Worm (Caenorhabditis elegans): Measurements from ENCODE around the gene lin-8.

The lin-8 gene

ce11 chrII:3048378-3048777, 8.2 kb upstream of the lin-8 start, which contains the start of gene sri-28:
Gene sri-28, plus strand, starts transcription at chrII:3048678.
- TF ChIP-seq nhr-28 (tag; optimal IDR thresholded peaks at IDR 0.05) (no peak), unc-39 (tag; optimal IDR thresholded peaks at IDR 0.05) (no peak), snpc-4 (tag; optimal IDR thresholded peaks at IDR 0.05) (no peak), fkh-2 (tag; optimal IDR thresholded peaks at IDR 0.05) (no peak), ama-1 (optimal IDR thresholded peaks at IDR 0.05) (no peak), hmg-11 (tag; optimal IDR thresholded peaks at IDR 0.05) (no peak), skn-1 (tag; optimal IDR thresholded peaks at IDR 0.05) (no peak), mml-1 (tag; optimal IDR thresholded peaks at IDR 0.05) (no peak), ceh-82 (tag; optimal IDR thresholded peaks at IDR 0.05) (no peak)

DNA sequence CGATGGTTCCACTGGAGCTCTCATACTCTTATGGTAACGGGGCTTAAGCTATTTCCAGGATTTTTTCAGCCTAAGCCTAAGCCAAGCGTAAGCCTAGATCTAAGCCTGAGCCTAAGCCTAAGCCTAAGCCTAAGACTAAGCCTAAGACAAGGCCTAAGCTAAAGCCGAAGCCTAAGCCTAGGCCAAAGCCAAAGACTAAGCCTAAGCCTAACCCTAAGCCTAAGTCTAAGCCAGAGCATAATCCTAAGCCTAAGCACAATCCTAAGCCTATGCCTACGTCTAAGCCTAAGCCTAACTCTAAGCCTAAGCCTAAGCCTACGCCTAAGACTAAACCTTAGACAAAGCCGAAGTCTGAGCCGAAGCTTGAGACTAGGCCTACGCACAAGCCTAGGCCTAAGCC, 7.6 kb upstream of the lin-8 start:
- TF ChIP-seq ama-1 (optimal IDR thresholded peaks at IDR 0.05) (no peak), tbx-2 (tag; optimal IDR thresholded peaks at IDR 0.05) (no peak), ztf-4 (tag; optimal IDR thresholded peaks at IDR 0.05) (no peak), snpc-4 (tag; optimal IDR thresholded peaks at IDR 0.05) (no peak), fos-1 (tag; optimal IDR thresholded peaks at IDR 0.05) (no peak), skn-1 (tag; optimal IDR thresholded peaks at IDR 0.05) (no peak), lin-39 (tag; optimal IDR thresholded peaks at IDR 0.05) (no peak), elt-3 (tag; optimal IDR thresholded peaks at IDR 0.05) (no peak), nfya-1 (tag; optimal IDR thresholded peaks at IDR 0.05; ENCODE audit: insufficient read depth) (no peak), aly-2 (tag; optimal IDR thresholded peaks at IDR 0.05) (no peak), elt-1 (tag; optimal IDR thresholded peaks at IDR 0.05) (no peak), nhr-28 (tag; optimal IDR thresholded peaks at IDR 0.05) (no peak), unc-62 (GFP tag; optimal IDR thresholded peaks at IDR 0.05) (no peak), ceh-28 (tag; optimal IDR thresholded peaks at IDR 0.05) (no peak), eor-1 (tag; optimal IDR thresholded peaks at IDR 0.05) (no peak), daf-12 (tag; optimal IDR thresholded peaks at IDR 0.05) (no peak), nhr-67 (tag; optimal IDR thresholded peaks at IDR 0.05) (no peak), mml-1 (tag; optimal IDR thresholded peaks at IDR 0.05) (no peak), egl-27 (tag; optimal IDR thresholded peaks at IDR 0.05) (no peak), nhr-237 (tag; optimal IDR thresholded peaks at IDR 0.05) (no peak)

DNA sequence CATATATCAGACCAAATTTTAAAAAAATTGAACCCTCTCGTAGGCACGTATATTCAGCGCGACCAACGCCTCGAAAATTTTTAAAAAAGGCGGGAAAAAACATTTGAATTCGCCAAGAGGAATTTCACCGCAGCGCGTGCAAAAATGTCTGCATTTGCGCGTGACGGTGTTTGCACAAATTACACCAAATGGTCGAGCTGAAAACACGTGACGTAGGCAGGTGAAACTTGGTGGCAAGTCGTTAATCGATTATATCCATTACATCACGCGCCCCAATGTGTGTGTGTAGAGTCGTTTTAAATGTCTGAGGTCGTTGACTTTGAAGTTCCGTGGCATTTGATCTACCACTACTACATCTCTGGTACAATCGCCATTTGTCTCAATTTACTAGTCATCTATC, 5.9 kb upstream of the lin-8 start, which contains the start of gene sri-31:
sri-31 (plus strand) TSS at position 301 of the 400 bp plus-strand sequence.
- TF ChIP-seq ztf-11 (tag; optimal IDR thresholded peaks at IDR 0.05) (no peak), skn-1 (tag; optimal IDR thresholded peaks at IDR 0.05) (no peak), nhr-77 (tag; optimal IDR thresholded peaks at IDR 0.05) (no peak), hmg-11 (tag; optimal IDR thresholded peaks at IDR 0.05) (no peak), aly-2 (tag; optimal IDR thresholded peaks at IDR 0.05) (no peak), pha-4 (tag; optimal IDR thresholded peaks at IDR 0.05) (no peak), elt-3 (tag; optimal IDR thresholded peaks at IDR 0.05) (no peak), lin-15B (tag; optimal IDR thresholded peaks at IDR 0.05) (no peak)

- no peak for TF ChIP-seq elt-2 (tag; optimal IDR thresholded peaks at IDR 0.05)
- no peak for TF ChIP-seq nhr-11 (tag; optimal IDR thresholded peaks at IDR 0.05)
- TF ChIP-seq egl-5 (tag; optimal IDR thresholded peaks at IDR 0.05): no peak
- no peak for TF ChIP-seq pha-4 (tag; optimal IDR thresholded peaks at IDR 0.05)
- no peak for TF ChIP-seq daf-12 (tag; optimal IDR thresholded peaks at IDR 0.05)
- TF ChIP-seq lin-39 (tag; optimal IDR thresholded peaks at IDR 0.05): no peak
- TF ChIP-seq skn-1 (tag; optimal IDR thresholded peaks at IDR 0.05): no peak
These were observed 5.3 kb upstream of the lin-8 start for ce11 chrII:3051332-3051731.

- no peak for TF ChIP-seq elt-2 (tag; optimal IDR thresholded peaks at IDR 0.05)
- no peak for TF ChIP-seq mml-1 (tag; optimal IDR thresholded peaks at IDR 0.05)
- no peak for TF ChIP-seq nhr-25 (tag; optimal IDR thresholded peaks at IDR 0.05)
- TF ChIP-seq nhr-237 (tag; optimal IDR thresholded peaks at IDR 0.05): no peak
- TF ChIP-seq sea-2 (GFP tag; optimal IDR thresholded peaks at IDR 0.05): no peak
- TF ChIP-seq ztf-4 (tag; optimal IDR thresholded peaks at IDR 0.05): no peak
- TF ChIP-seq zag-1 (tag; optimal IDR thresholded peaks at IDR 0.05): no peak
- TF ChIP-seq lin-15B (tag; optimal IDR thresholded peaks at IDR 0.05): no peak
These were observed 3.8 kb upstream of the lin-8 start for ce11 chrII:3052843-3053242.

DNA sequence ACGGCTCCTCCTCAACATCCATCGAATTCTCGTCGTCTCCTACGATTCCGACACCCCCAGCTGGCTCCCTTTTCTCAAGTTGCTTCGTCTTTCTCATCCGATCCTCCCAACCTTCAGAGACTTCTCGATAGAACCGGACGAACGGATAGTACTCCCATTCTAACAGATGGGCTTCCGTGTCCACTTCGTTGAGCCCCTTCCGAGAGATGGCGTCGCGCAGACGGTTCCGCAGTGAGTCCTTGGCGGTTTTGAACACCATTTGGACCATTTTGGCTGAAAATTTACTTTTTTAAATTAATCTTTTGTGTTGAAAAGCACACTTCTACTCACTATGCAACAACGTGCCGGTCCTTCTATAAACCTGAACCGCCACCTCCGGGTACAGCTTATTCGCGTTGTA, 2.9 kb upstream of the lin-8 start:
- no peak for TF ChIP-seq nhr-25 (tag; optimal IDR thresholded peaks at IDR 0.05)
- TF ChIP-seq lin-39 (tag; optimal IDR thresholded peaks at IDR 0.05): no peak
- no peak for TF ChIP-seq ZK546.5 (tag; optimal IDR thresholded peaks at IDR 0.05)
- TF ChIP-seq zag-1 (tag; optimal IDR thresholded peaks at IDR 0.05): no peak
- TF ChIP-seq daf-12 (tag; optimal IDR thresholded peaks at IDR 0.05): no peak
- TF ChIP-seq skn-1 (tag; optimal IDR thresholded peaks at IDR 0.05): no peak
- TF ChIP-seq ceh-82 (tag; optimal IDR thresholded peaks at IDR 0.05): no peak
- TF ChIP-seq nhr-23 (tag; optimal IDR thresholded peaks at IDR 0.05): no peak
- TF ChIP-seq fkh-10 (GFP tag; optimal IDR thresholded peaks at IDR 0.05): no peak
- no peak for TF ChIP-seq elt-2 (tag; optimal IDR thresholded peaks at IDR 0.05)
- TF ChIP-seq hmg-11 (tag; optimal IDR thresholded peaks at IDR 0.05): no peak
- no peak for TF ChIP-seq sea-2 (GFP tag; optimal IDR thresholded peaks at IDR 0.05)
- no peak for TF ChIP-seq snpc-4 (tag; optimal IDR thresholded peaks at IDR 0.05)
- no peak for TF ChIP-seq lsy-12 (tag; optimal IDR thresholded peaks at IDR 0.05)
- TF ChIP-seq mml-1 (tag; optimal IDR thresholded peaks at IDR 0.05): no peak

All from whole organism, L3 larva.